Fruit fly (Drosophila melanogaster) S2 (cell line): ENCODE data around the gene CG43402.

Experiments
- CG8478 ChIP-seq: fragments of >200 bp; optimal IDR thresholded peaks from 2 replicates; lab custom pipeline; 2018
- CTCF ChIP-seq, 2 experiments: fragments of >200 bp; optimal IDR thresholded peaks; 2 replicates each; lab custom pipeline; 2018

The CG43402 gene

dm6 chr2L:1478488-1478887 lies 36.1 kb downstream of the CG43402 start:
- TF ChIP-seq CG8478 (lab: Kevin White, UChicago), result no peak
- no peak for TF ChIP-seq CTCF (optimal IDR thresholded peaks at IDR 0.05; lab: Kevin White, UChicago)

dm6 chr2L:1485975-1486665 lies 43.7 kb downstream of the CG43402 start:
- TF ChIP-seq CG8478 (lab: Kevin White, UChicago) (no peak), CTCF (optimal IDR thresholded peaks at IDR 0.05; lab: Kevin White, UChicago) (no peak)

- no peak for TF ChIP-seq CG8478 (lab: Kevin White, UChicago)
- peak; percentile 84 to 97 for TF ChIP-seq CTCF (optimal IDR thresholded peaks at IDR 0.05; lab: Kevin White, UChicago)
Measured at dm6 chr2L:1491791-1492345, 49.4 kb downstream of the CG43402 start, which contains the start of gene CG31928. CG31928 (plus strand) TSS chr2L:1492295.
